Worm (Caenorhabditis elegans): Measurements from ENCODE around the gene aakg-5.

DNA sequence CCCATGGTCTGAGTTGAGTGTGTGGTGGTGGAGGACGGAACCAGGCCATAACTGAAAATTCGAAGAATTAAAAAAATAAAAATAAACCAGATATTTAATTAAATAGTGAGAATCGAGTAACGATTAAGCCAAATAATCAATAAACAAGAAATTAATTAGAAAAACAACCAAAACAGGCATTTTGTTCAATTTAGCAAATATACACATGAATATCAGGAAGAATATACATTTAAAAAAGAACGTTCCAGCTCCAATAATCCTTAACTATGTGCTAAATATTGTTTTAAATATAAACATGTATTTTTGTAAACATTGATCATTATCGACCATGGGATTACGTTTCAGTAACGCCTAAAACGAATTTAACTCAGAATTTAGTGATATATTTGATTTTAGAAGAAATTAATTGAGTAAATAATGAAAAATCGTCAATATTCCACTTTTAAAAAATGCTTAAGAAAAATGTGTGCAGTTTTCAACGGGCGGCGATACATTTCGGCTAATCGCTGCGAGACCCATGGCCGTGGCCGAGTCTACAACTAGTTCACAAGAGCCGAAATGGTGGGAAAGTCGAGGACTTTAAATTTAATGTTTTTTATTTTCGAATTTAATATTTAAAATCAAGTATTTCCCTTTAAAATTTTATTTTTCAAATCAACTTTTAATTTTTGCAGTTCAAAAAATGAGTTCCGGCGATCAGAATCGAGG lies 6.8 kb downstream of the aakg-5 start, which contains the start of the genes R53.4 and psf-1:
- no peak for TF ChIP-seq unc-62 (GFP tag; optimal IDR thresholded peaks at IDR 0.05)
- TF ChIP-seq nhr-11 (tag; optimal IDR thresholded peaks at IDR 0.05) = no peak

Data from whole organism, L2 larva.